Fruit fly (Drosophila melanogaster) whole organism, embryonic: ENCODE measurements around the gene CG17625.

ENCODE experiments used
- Adf1 ChIP-seq: fragments of 200-800 bp; sonication (Bioruptor generic); IDR thresholded peaks from 2 replicates; pipeline ENCODE4 v1.3.6; 2022; ENCODE audit warnings: missing biosample characterization, missing genetic modification characterization
- Awh ChIP-seq: fragments of 200-800 bp; sonication (Bioruptor generic); IDR thresholded peaks from 2 replicates; pipeline ENCODE4, ENCODE4 v1.3.6; 2022; ENCODE audit warnings: missing biosample characterization, missing genetic modification characterization
- B-H2 ChIP-seq: fragments of 200-800 bp; sonication (Bioruptor generic); optimal IDR thresholded peaks from 2 replicates; lab custom pipeline; 2018; ENCODE audit warnings: missing biosample characterization, mild to moderate bottlenecking, missing genetic modification characterization
- Bdp1 ChIP-seq: fragments of 200-800 bp; sonication (Bioruptor generic); optimal IDR thresholded peaks from 3 replicates; lab custom pipeline; 2016; ENCODE audit warnings: missing biosample characterization, missing genetic modification characterization
- Bgb ChIP-seq: fragments of 200-800 bp; sonication (Bioruptor generic); IDR thresholded peaks from 2 replicates; pipeline ENCODE4 v1.3.6; 2022; ENCODE audit warnings: missing biosample characterization, missing genetic modification characterization; ENCODE audit not compliant: partially characterized antibody
- CG10267 ChIP-seq: fragments of 200-800 bp; sonication (Bioruptor generic); optimal IDR thresholded peaks from 2 replicates; lab custom pipeline; 2018; ENCODE audit warnings: missing biosample characterization, mild to moderate bottlenecking, missing genetic modification characterization, moderate library complexity
- CG15479 ChIP-seq: fragments of 200-800 bp; sonication (Bioruptor generic); optimal IDR thresholded peaks from 3 replicates; lab custom pipeline; 2019; ENCODE audit warnings: missing biosample characterization, mild to moderate bottlenecking, missing genetic modification characterization, moderate library complexity
- CG1603 ChIP-seq: fragments of 200-800 bp; sonication (Bioruptor generic); optimal IDR thresholded peaks from 2 replicates; lab custom pipeline; 2019; ENCODE audit warnings: missing biosample characterization, mild to moderate bottlenecking, missing genetic modification characterization, moderate library complexity
- CG1647 ChIP-seq: fragments of 200-800 bp; sonication (Bioruptor generic); optimal IDR thresholded peaks from 3 replicates; lab custom pipeline; 2016; ENCODE audit warnings: missing biosample characterization, missing genetic modification characterization
- CG34224 ChIP-seq: fragments of 200-800 bp; sonication (Bioruptor generic); IDR thresholded peaks from 3 replicates; pipeline ENCODE4 v1.3.6; 2022; ENCODE audit warnings: missing biosample characterization, missing genetic modification characterization; ENCODE audit not compliant: partially characterized antibody
- CG3995 ChIP-seq: fragments of 200-800 bp; sonication (Bioruptor generic); optimal IDR thresholded peaks from 3 replicates; lab custom pipeline; 2016; ENCODE audit warnings: missing biosample characterization, missing genetic modification characterization
- CG42726 ChIP-seq: fragments of 200-800 bp; sonication (Bioruptor generic); IDR thresholded peaks from 2 replicates; pipeline ENCODE4 v1.3.6; 2022; ENCODE audit warnings: missing biosample characterization, missing genetic modification characterization; ENCODE audit not compliant: partially characterized antibody
- CG4360 ChIP-seq: fragments of 200-800 bp; sonication (Bioruptor generic); IDR thresholded peaks from 2 replicates; pipeline ENCODE4 v1.3.6; 2022; ENCODE audit warnings: missing biosample characterization, missing genetic modification characterization
- CG5953 ChIP-seq: fragments of 200-800 bp; sonication (Bioruptor generic); IDR thresholded peaks from 2 replicates; pipeline ENCODE4 v1.3.6; 2022; ENCODE audit warnings: missing biosample characterization, missing genetic modification characterization
- CG6175 ChIP-seq: fragments of 200-800 bp; sonication (Bioruptor generic); IDR thresholded peaks from 3 replicates; pipeline ENCODE4 v1.3.6; 2022; ENCODE audit warnings: missing biosample characterization, missing genetic modification characterization
- CG6654 ChIP-seq: fragments of 200-800 bp; sonication (Bioruptor generic); optimal IDR thresholded peaks from 2 replicates; lab custom pipeline; 2017; ENCODE audit warnings: missing biosample characterization, mild to moderate bottlenecking, missing genetic modification characterization
- CG8290 ChIP-seq, 3 experiments: fragments of 200-800 bp; sonication (Bioruptor generic); optimal IDR thresholded peaks; 2 replicates each; lab custom pipeline; 2016 to 2019; ENCODE audit warnings: missing biosample characterization in 3 of 3, missing genetic modification characterization in 3 of 3, mild to moderate bottlenecking in 2 of 3, moderate library complexity in 1 of 3
- CG8478 ChIP-seq: fragments of >200 bp; optimal IDR thresholded peaks from 2 replicates; lab custom pipeline; 2018
- CG9609 ChIP-seq: fragments of 200-800 bp; sonication (Bioruptor generic); optimal IDR thresholded peaks from 3 replicates; lab custom pipeline; 2016; ENCODE audit warnings: missing biosample characterization, missing genetic modification characterization
- Deaf1 ChIP-seq: fragments of 200-800 bp; optimal IDR thresholded peaks from 3 replicates; lab custom pipeline; 2019; ENCODE audit warnings: missing biosample characterization, mild to moderate bottlenecking, missing genetic modification characterization, moderate library complexity
- Doc3 ChIP-seq: fragments of 200-800 bp; sonication (Bioruptor generic); IDR thresholded peaks from 3 replicates; pipeline ENCODE4 v1.3.6; 2022; ENCODE audit warnings: missing biosample characterization, missing genetic modification characterization; ENCODE audit not compliant: partially characterized antibody
- E2f2 ChIP-seq: fragments of 200-800 bp; sonication (Bioruptor generic); IDR thresholded peaks from 2 replicates; pipeline ENCODE4 v1.3.6; 2022; ENCODE audit warnings: missing biosample characterization, missing genetic modification characterization
- Elba2 ChIP-seq: fragments of 200-800 bp; sonication (Bioruptor generic); optimal IDR thresholded peaks from 3 replicates; lab custom pipeline; 2016; ENCODE audit warnings: missing biosample characterization, missing genetic modification characterization
- Med ChIP-seq: fragments of 200-800 bp; sonication (Bioruptor generic); peaks from one replicate; lab custom pipeline; 2016; ENCODE audit warnings: missing biosample characterization, missing genetic modification characterization, mild to moderate bottlenecking, inconsistent platforms, moderate library complexity
- Neu2 ChIP-seq: fragments of 200-800 bp; sonication (Bioruptor generic); optimal IDR thresholded peaks from 3 replicates; lab custom pipeline; 2016; ENCODE audit warnings: missing biosample characterization, missing genetic modification characterization, borderline replicate concordance
- Nf-YB ChIP-seq: fragments of 200-800 bp; sonication (Bioruptor generic); optimal IDR thresholded peaks from 3 replicates; lab custom pipeline; 2019; ENCODE audit warnings: missing biosample characterization, mild to moderate bottlenecking, missing genetic modification characterization, moderate library complexity
- Opbp ChIP-seq: fragments of 200-800 bp; sonication (Bioruptor generic); IDR thresholded peaks from 3 replicates; pipeline ENCODE4 v1.3.6; 2022; ENCODE audit warnings: missing biosample characterization, missing genetic modification characterization; ENCODE audit not compliant: partially characterized antibody
- Sry-β ChIP-seq: fragments of 200-800 bp; sonication (Bioruptor generic); optimal IDR thresholded peaks from 2 replicates; lab custom pipeline; 2018; ENCODE audit warnings: missing biosample characterization, mild to moderate bottlenecking, missing genetic modification characterization, moderate library complexity
- Stat92E ChIP-seq, 3 experiments: fragments of >200 bp in 2 of 3; fragments of 200-800 bp in 1 of 3; sonication (Bioruptor generic) in 1 of 3; optimal IDR thresholded peaks; 2 replicates each; lab custom pipeline; 2017 to 2019; ENCODE audit warnings: missing biosample characterization in 3 of 3, missing genetic modification characterization in 3 of 3, mild to moderate bottlenecking in 1 of 3, moderate library complexity in 1 of 3
- Trl ChIP-seq, 3 experiments: fragments of >200 bp in 2 of 3; fragments of 200-800 bp in 1 of 3; sonication (Bioruptor generic) in 1 of 3; optimal IDR thresholded peaks; 2 replicates in 1 of 3; 3 replicates in 2 of 3; lab custom pipeline; 2016 to 2017; ENCODE audit warnings: missing biosample characterization in 1 of 3, missing genetic modification characterization in 1 of 3
- Xrp1 ChIP-seq: fragments of 200-800 bp; sonication (Bioruptor generic); IDR thresholded peaks from 2 replicates; pipeline ENCODE4 v1.3.6; 2022; ENCODE audit warnings: missing biosample characterization, missing genetic modification characterization
- YL-1 ChIP-seq: fragments of 200-800 bp; sonication (Bioruptor generic); optimal IDR thresholded peaks from 3 replicates; lab custom pipeline; 2017; ENCODE audit warnings: missing biosample characterization, mild to moderate bottlenecking, missing genetic modification characterization
- abd-A ChIP-seq: fragments of 200-800 bp; sonication (Bioruptor generic); optimal IDR thresholded peaks from 3 replicates; lab custom pipeline; 2019; ENCODE audit warnings: missing biosample characterization, mild to moderate bottlenecking, missing genetic modification characterization, moderate library complexity
- bab2 ChIP-seq: fragments of 200-800 bp; sonication (Bioruptor generic); optimal IDR thresholded peaks from 2 replicates; lab custom pipeline; 2016; ENCODE audit warnings: missing biosample characterization, missing genetic modification characterization
- cato ChIP-seq: fragments of 200-800 bp; sonication (Bioruptor generic); optimal IDR thresholded peaks from 2 replicates; lab custom pipeline; 2016; ENCODE audit warnings: missing biosample characterization, missing genetic modification characterization, borderline replicate concordance
- gro ChIP-seq: fragments of 200-800 bp; sonication (Bioruptor generic); optimal IDR thresholded peaks from 2 replicates; lab custom pipeline; 2016; ENCODE audit warnings: missing biosample characterization, missing genetic modification characterization
- h ChIP-seq: fragments of >200 bp; optimal IDR thresholded peaks from 2 replicates; lab custom pipeline; 2017
- her ChIP-seq: fragments of 200-800 bp; sonication (Bioruptor generic); optimal IDR thresholded peaks from 2 replicates; lab custom pipeline; 2016; ENCODE audit warnings: missing biosample characterization, missing genetic modification characterization
- kni ChIP-seq: fragments of 200-800 bp; sonication (Bioruptor generic); optimal IDR thresholded peaks from 3 replicates; lab custom pipeline; 2017; ENCODE audit warnings: mild to moderate bottlenecking, missing biosample characterization, missing genetic modification reagents, missing genetic modification characterization
- mld ChIP-seq: fragments of 200-800 bp; sonication (Bioruptor generic); IDR thresholded peaks from 3 replicates; pipeline ENCODE4 v1.3.6; 2022; ENCODE audit warnings: missing biosample characterization, missing genetic modification characterization; ENCODE audit not compliant: partially characterized antibody
- oc ChIP-seq: fragments of 200-800 bp; sonication (Bioruptor generic); optimal IDR thresholded peaks from 2 replicates; lab custom pipeline; 2018; ENCODE audit warnings: missing biosample characterization, mild to moderate bottlenecking, missing genetic modification characterization, moderate library complexity
- p53 ChIP-seq: fragments of 200-800 bp; sonication (Bioruptor generic); optimal IDR thresholded peaks from 2 replicates; lab custom pipeline; 2016; ENCODE audit warnings: missing biosample characterization, missing genetic modification characterization
- schlank ChIP-seq: fragments of 200-800 bp; sonication (Bioruptor generic); optimal IDR thresholded peaks from 2 replicates; lab custom pipeline; 2018; ENCODE audit warnings: missing biosample characterization, mild to moderate bottlenecking, missing genetic modification characterization
- sens ChIP-seq: fragments of 200-800 bp; sonication (Bioruptor generic); peaks from one replicate; lab custom pipeline; 2016; ENCODE audit warnings: missing biosample characterization, missing genetic modification characterization
- sr ChIP-seq: fragments of 200-800 bp; sonication (Bioruptor generic); IDR thresholded peaks from 3 replicates; pipeline ENCODE4 v1.3.6; 2022; ENCODE audit warnings: missing biosample characterization, missing genetic modification characterization
- stc ChIP-seq: fragments of 200-800 bp; sonication (Bioruptor generic); IDR thresholded peaks from 2 replicates; pipeline ENCODE4 v1.3.6; 2022; ENCODE audit warnings: missing biosample characterization, missing genetic modification characterization
- sug ChIP-seq: fragments of 200-800 bp; optimal IDR thresholded peaks from 2 replicates; lab custom pipeline; 2019; ENCODE audit warnings: missing biosample characterization, mild to moderate bottlenecking, missing genetic modification characterization, moderate library complexity
- vvl ChIP-seq: fragments of 200-800 bp; sonication (Bioruptor generic); IDR thresholded peaks from 2 replicates; pipeline ENCODE4 v1.3.6; 2022; ENCODE audit warnings: missing biosample characterization, missing genetic modification characterization

Gene CG17625

DNA sequence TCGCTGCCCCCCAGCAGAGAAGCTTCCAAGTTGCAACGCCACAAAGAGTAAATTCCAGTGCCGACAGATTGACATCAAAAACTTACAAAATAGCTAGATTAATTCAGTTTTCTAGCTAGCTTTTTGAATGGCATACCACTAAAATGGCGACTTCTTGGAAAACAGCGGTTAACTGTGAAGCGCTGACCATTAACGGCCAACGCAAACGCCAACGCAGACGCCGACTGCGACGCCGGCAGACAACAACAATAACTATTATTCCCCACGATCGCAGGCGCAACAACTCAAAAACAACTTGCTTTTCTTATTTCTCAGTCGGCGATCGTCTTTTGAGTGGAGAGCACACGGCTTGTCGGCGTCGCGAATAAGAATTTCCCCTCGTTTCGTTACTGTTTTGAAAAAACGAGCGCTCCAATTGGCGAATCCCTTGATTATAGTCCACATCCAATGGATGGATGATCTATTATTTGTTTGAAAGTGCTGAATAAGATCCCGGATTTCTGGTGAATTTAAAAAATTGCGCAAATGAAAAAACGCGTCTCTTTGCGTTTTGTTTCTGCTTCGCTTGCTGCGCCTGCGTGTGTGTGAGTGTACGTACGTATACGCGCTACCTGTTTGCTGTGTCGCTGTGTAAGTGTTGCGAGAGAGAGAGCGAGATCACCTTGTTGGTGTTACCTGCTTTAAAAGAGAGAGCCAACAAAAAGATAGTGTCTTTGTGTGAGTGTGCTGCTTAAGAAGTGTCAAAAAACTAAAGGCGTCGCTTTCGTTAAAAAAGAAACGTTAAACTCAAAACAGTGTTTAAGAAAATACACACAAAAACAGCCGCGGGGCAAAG is 20.0 kb upstream of the CG17625 start (continued):
- TF ChIP-seq abd-A (peak; percentile 64), CG4360 (GFP tag; lab: Robert Waterston, UW) (peak; percentile 81), Adf1 (GFP tag; lab: Robert Waterston, UW) (peak; percentile 97), sug (tag; lab: Kevin White, UChicago) (peak; percentile 97), CG9609 (GFP tag; lab: Kevin White, UChicago) (no peak), E2f2 (GFP tag; lab: Robert Waterston, UW) (peak; percentile 11; the same call in 1 of the 2 replicates), Bgb (0 out of 2 replicates have a peak, but pooled peaks have one; percentile 9), CG6175 (GFP tag; lab: Robert Waterston, UW) (peak; percentile 69; the same call in 1 of the 3 replicates), Stat92E (GFP tag; optimal IDR thresholded peaks at IDR 0.05; lab: Kevin White, UChicago) (peak in 1 of 3 experiments; percentile 98), Deaf1 (tag; lab: Kevin White, UChicago) (peak; percentile 43), Sry-β (GFP tag; lab: Kevin White, UChicago) (peak; percentile 92), CG3995 (GFP tag; lab: Kevin White, UChicago) (peak; percentile 9), cato (GFP tag; lab: Kevin White, UChicago) (no peak), Elba2 (GFP tag; lab: Kevin White, UChicago) (peak; percentile 92), CG8478 (peak; percentile 55), Awh (0 out of 2 replicates have a peak, but pooled peaks have one; percentile 22), kni (peak; percentile 22), sens (GFP tag; lab: Kevin White, UChicago) (peak; percentile 72), Nf-YB (peak; percentile 8), CG1603 (tag; lab: Kevin White, UChicago) (peak; percentile 1), vvl (GFP tag; lab: Robert Waterston, UW) (peak; percentile 39; the same call in 1 of the 2 replicates), CG42726 (0 out of 2 replicates have a peak, but pooled peaks have one; percentile 18), CG15479 (GFP tag; lab: Kevin White, UChicago) (peak; percentile 58), gro (GFP tag; lab: Kevin White, UChicago) (peak; percentile 16), Neu2 (GFP tag; lab: Kevin White, UChicago) (peak; percentile 2), h (lab: Kevin White, UChicago) (no peak), mld (no peak), sr (peak; percentile 64; the same call in 2 of the 3 replicates), oc (tag; lab: Kevin White, UChicago) (peak; percentile 12), Trl (optimal IDR thresholded peaks at IDR 0.05; lab: Kevin White, UChicago) (peak; percentile 77 to 78), Trl (GFP tag; optimal IDR thresholded peaks at IDR 0.05; lab: Kevin White, UChicago) (no peak), Xrp1 (GFP tag; lab: Robert Waterston, UW) (0 out of 2 replicates have a peak, but pooled peaks have one; percentile 19), YL-1 (peak; percentile 35)
- TF ChIP-seq, all 482 proteins: peak for 49

DNA sequence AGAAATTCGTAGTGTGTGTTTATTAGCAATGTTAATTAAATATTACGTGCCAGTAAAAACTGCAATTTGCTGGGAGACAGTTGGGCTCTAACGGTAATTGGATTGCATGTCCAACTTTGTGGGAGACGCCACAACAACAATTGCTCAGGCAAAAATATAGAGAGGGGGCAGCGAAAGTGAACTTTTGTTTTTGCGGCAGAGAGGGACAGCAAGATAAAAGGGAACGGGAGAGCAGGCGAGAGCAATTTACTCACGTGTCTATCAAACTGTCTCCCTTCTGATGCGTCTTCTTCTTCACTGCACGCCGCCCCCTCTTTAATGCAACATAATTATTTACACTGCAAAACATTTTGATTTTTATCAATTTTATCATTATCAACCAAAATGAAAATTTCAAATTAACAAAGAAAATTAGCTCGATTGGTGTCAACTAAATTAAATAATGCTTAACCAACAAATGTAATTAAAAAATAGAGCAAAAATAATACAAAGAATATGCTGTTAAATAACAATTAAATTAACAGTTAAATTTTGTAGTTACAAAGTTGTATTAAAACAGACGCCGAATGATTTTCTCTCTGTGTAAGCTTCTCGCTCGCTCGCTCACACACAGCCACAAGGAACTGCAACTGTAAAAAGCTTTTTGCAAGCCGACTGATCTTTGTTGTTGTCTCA is 19.2 kb upstream of the CG17625 start:
- TF ChIP-seq Bdp1 (no peak), Doc3 (GFP tag; lab: Robert Waterston, UW) (no peak), CG34224 (GFP tag; lab: Robert Waterston, UW) (no peak), p53 (GFP tag; lab: Kevin White, UChicago) (no peak), CG1647 (GFP tag; lab: Kevin White, UChicago) (peak; percentile 61), CG10267 (peak; percentile 89), CG6654 (GFP tag; lab: Kevin White, UChicago) (peak; percentile 71), Med (GFP tag; lab: Kevin White, UChicago) (peak; percentile 80), schlank (tag; lab: Kevin White, UChicago) (no peak), stc (peak; percentile 86), Opbp (GFP tag; lab: Robert Waterston, UW) (no peak), B-H2 (GFP tag; lab: Kevin White, UChicago) (no peak), her (no peak), bab2 (GFP tag; lab: Kevin White, UChicago) (peak; percentile 65), CG8290 (GFP tag; optimal IDR thresholded peaks at IDR 0.05; lab: Kevin White, UChicago) (peak; percentile 78), CG8290 (tag; optimal IDR thresholded peaks at IDR 0.05; lab: Kevin White, UChicago) (no peak), CG5953 (GFP tag; lab: Robert Waterston, UW) (peak; percentile 50; the same call in 1 of the 2 replicates)
